Worm (Caenorhabditis elegans) whole organism, young adult: ENCODE data around the gene M03B6.3.

ENCODE experiments used
- B0261.1 ChIP-seq: sonication (generic microtip); optimal IDR thresholded peaks from 2 replicates; lab custom pipeline; 2016; ENCODE audit warnings: mild to moderate bottlenecking, missing genetic modification characterization, moderate library complexity, missing compliant biosample characterization
- B0336.3 ChIP-seq: fragments of 200-800 bp; sonication (Bioruptor generic); IDR thresholded peaks from 2 replicates; pipeline ENCODE4 v1.3.6; 2022; ENCODE audit warnings: missing genetic modification characterization, missing compliant biosample characterization
- C06A6.2 ChIP-seq: fragments of 200-800 bp; sonication (Bioruptor generic); conservative IDR thresholded peaks from 2 replicates; pipeline ENCODE4 v1.3.6; 2022; ENCODE audit warnings: missing genetic modification characterization, missing compliant biosample characterization
- F23B12.7 ChIP-seq: sonication (generic microtip); optimal IDR thresholded peaks from 2 replicates; lab custom pipeline; 2017; ENCODE audit warnings: missing genetic modification characterization, mild to moderate bottlenecking, missing compliant biosample characterization, antibody characterized with exemption, moderate library complexity; ENCODE audit not compliant: insufficient read depth
- F33H1.4 ChIP-seq: fragments of 200-800 bp; sonication (Bioruptor generic); IDR thresholded peaks from 2 replicates; pipeline ENCODE4 v1.3.6; 2022; ENCODE audit warnings: missing genetic modification reagents, missing genetic modification characterization, missing compliant biosample characterization
- F39B2.1 ChIP-seq: fragments of 200-800 bp; sonication (Bioruptor generic); IDR thresholded peaks from 2 replicates; pipeline ENCODE4 v1.3.6; 2022; ENCODE audit warnings: missing genetic modification reagents, missing genetic modification characterization, missing compliant biosample characterization
- F57A8.1 ChIP-seq: fragments of 200-800 bp; sonication (Bioruptor generic); optimal IDR thresholded peaks from 2 replicates; lab custom pipeline; 2018; ENCODE audit warnings: mild to moderate bottlenecking, missing genetic modification characterization, moderate library complexity, missing compliant biosample characterization
- T26A5.8 ChIP-seq: sonication (generic microtip); optimal IDR thresholded peaks from 2 replicates; lab custom pipeline; 2016; ENCODE audit warnings: missing genetic modification characterization, missing compliant biosample characterization
- Y95B8A.8 ChIP-seq: fragments of 200-800 bp; sonication (Bioruptor generic); IDR thresholded peaks from 2 replicates; pipeline ENCODE4 v1.3.6; 2022; ENCODE audit warnings: missing genetic modification reagents, missing genetic modification characterization, missing compliant biosample characterization
- attf-3 ChIP-seq: fragments of 200-800 bp; sonication (Bioruptor generic); conservative IDR thresholded peaks from 2 replicates; pipeline ENCODE4 v1.3.6; 2022; ENCODE audit warnings: missing genetic modification reagents, missing genetic modification characterization, missing compliant biosample characterization
- attf-5 ChIP-seq: fragments of 200-800 bp; sonication (Bioruptor generic); optimal IDR thresholded peaks from 2 replicates; lab custom pipeline; 2018; ENCODE audit warnings: mild to moderate bottlenecking, missing genetic modification characterization, missing compliant biosample characterization
- cebp-2 ChIP-seq: fragments of 200-800 bp; sonication (Bioruptor generic); IDR thresholded peaks from 2 replicates; pipeline ENCODE4 v1.3.6; 2022; ENCODE audit warnings: missing genetic modification characterization, missing compliant biosample characterization
- ceh-40 ChIP-seq: fragments of 200-800 bp; sonication (Bioruptor generic); IDR thresholded peaks from 2 replicates; pipeline ENCODE4 v1.3.6; 2022; ENCODE audit warnings: missing genetic modification characterization, missing compliant biosample characterization
- ceh-58 ChIP-seq: fragments of 200-800 bp; sonication (Bioruptor generic); IDR thresholded peaks from 2 replicates; pipeline ENCODE4 v1.3.6; 2022; ENCODE audit warnings: missing genetic modification characterization, missing compliant biosample characterization
- dox-1 ChIP-seq: fragments of 200-800 bp; sonication (Bioruptor generic); IDR thresholded peaks from 2 replicates; pipeline ENCODE4 v1.3.6; 2022; ENCODE audit warnings: missing genetic modification reagents, missing genetic modification characterization, missing compliant biosample characterization
- dpl-1 ChIP-seq: fragments of 150-350 bp; optimal IDR thresholded peaks from 2 replicates; lab custom pipeline; 2014; ENCODE audit warnings: missing biosample characterization, missing genetic modification reagents, missing genetic modification characterization
- egrh-3 ChIP-seq: fragments of 200-800 bp; sonication (Bioruptor generic); IDR thresholded peaks from 2 replicates; pipeline ENCODE4 v1.3.6; 2022; ENCODE audit warnings: missing genetic modification reagents, missing genetic modification characterization, missing compliant biosample characterization
- hrde-1 ChIP-seq: sonication (generic microtip); optimal IDR thresholded peaks from 2 replicates; lab custom pipeline; 2016; ENCODE audit warnings: missing genetic modification characterization, mild to moderate bottlenecking, missing compliant biosample characterization, moderate library complexity, missing genotype, missing genetic modification reagents, borderline replicate concordance
- hsf-1 ChIP-seq: fragments of 200-800 bp; sonication (Bioruptor generic); IDR thresholded peaks from 2 replicates; pipeline ENCODE4 v1.3.6; 2022; ENCODE audit warnings: missing genetic modification reagents, missing genetic modification characterization, missing compliant biosample characterization
- lag-1 ChIP-seq: fragments of 200-800 bp; sonication (Bioruptor generic); IDR thresholded peaks from 2 replicates; pipeline ENCODE4 v1.3.6; 2022; ENCODE audit warnings: missing genetic modification reagents, missing genetic modification characterization, missing compliant biosample characterization
- lin-26 ChIP-seq: fragments of 200-800 bp; sonication (Bioruptor generic); IDR thresholded peaks from 2 replicates; pipeline ENCODE4 v1.3.6; 2022; ENCODE audit warnings: missing genetic modification reagents, missing genetic modification characterization, missing compliant biosample characterization
- lin-40 ChIP-seq: sonication (generic microtip); optimal IDR thresholded peaks from 2 replicates; lab custom pipeline; 2016; ENCODE audit warnings: missing genetic modification characterization, mild to moderate bottlenecking, missing compliant biosample characterization, missing genotype, missing genetic modification reagents
- lin-54 ChIP-seq: fragments of 200-800 bp; sonication (Bioruptor generic); optimal IDR thresholded peaks from 2 replicates; lab custom pipeline; 2018; ENCODE audit warnings: mild to moderate bottlenecking, missing genetic modification characterization, missing compliant biosample characterization
- lsl-1 ChIP-seq: fragments of 200-800 bp; sonication (Bioruptor generic); optimal IDR thresholded peaks from 2 replicates; lab custom pipeline; 2018; ENCODE audit warnings: mild to moderate bottlenecking, missing genetic modification characterization, moderate library complexity, missing compliant biosample characterization
- lsy-27 ChIP-seq: sonication (generic microtip); optimal IDR thresholded peaks from 2 replicates; lab custom pipeline; 2017; ENCODE audit warnings: missing genetic modification characterization, mild to moderate bottlenecking, missing compliant biosample characterization, antibody characterized with exemption, missing genotype, borderline replicate concordance; ENCODE audit not compliant: insufficient read depth
- madf-10 ChIP-seq: sonication (generic microtip); optimal IDR thresholded peaks from 2 replicates; lab custom pipeline; 2016; ENCODE audit warnings: mild to moderate bottlenecking, missing genetic modification characterization, missing compliant biosample characterization
- madf-3 ChIP-seq: fragments of 200-800 bp; sonication (Bioruptor generic); IDR thresholded peaks from 2 replicates; pipeline ENCODE4 v1.3.6; 2022; ENCODE audit warnings: missing genetic modification reagents, missing genetic modification characterization, missing compliant biosample characterization
- madf-8 ChIP-seq: fragments of 200-800 bp; sonication (Bioruptor generic); conservative IDR thresholded peaks from 2 replicates; pipeline ENCODE4 v1.3.6; 2022; ENCODE audit warnings: missing genetic modification reagents, missing genetic modification characterization, missing compliant biosample characterization
- mcd-1 ChIP-seq: fragments of 200-800 bp; sonication (Bioruptor generic); IDR thresholded peaks from 2 replicates; pipeline ENCODE4 v1.3.6; 2022; ENCODE audit warnings: missing genetic modification reagents, missing genetic modification characterization, missing compliant biosample characterization
- mxl-1 ChIP-seq: sonication (generic microtip); optimal IDR thresholded peaks from 2 replicates; lab custom pipeline; 2016; ENCODE audit warnings: missing genetic modification characterization, missing compliant biosample characterization
- nfya-2 ChIP-seq: fragments of 200-800 bp; sonication (Bioruptor generic); IDR thresholded peaks from 2 replicates; pipeline ENCODE4 v1.3.6; 2022; ENCODE audit warnings: missing genetic modification reagents, missing genetic modification characterization, missing compliant biosample characterization
- nfyb-1 ChIP-seq: fragments of 200-800 bp; sonication (Bioruptor generic); IDR thresholded peaks from 2 replicates; pipeline ENCODE4 v1.3.6; 2022; ENCODE audit warnings: missing genetic modification reagents, missing genetic modification characterization, missing compliant biosample characterization
- nhr-179 ChIP-seq: sonication (generic microtip); optimal IDR thresholded peaks from 2 replicates; lab custom pipeline; 2016; ENCODE audit warnings: mild to moderate bottlenecking, missing genetic modification characterization, missing compliant biosample characterization
- nhr-27 ChIP-seq: fragments of 200-800 bp; sonication (Bioruptor generic); optimal IDR thresholded peaks from 2 replicates; lab custom pipeline; 2018; ENCODE audit warnings: mild to moderate bottlenecking, missing genetic modification characterization, moderate library complexity, missing compliant biosample characterization
- nhr-80 ChIP-seq: sonication (generic microtip); optimal IDR thresholded peaks from 2 replicates; lab custom pipeline; 2016; ENCODE audit warnings: missing genetic modification characterization, missing compliant biosample characterization
- rcor-1 ChIP-seq: fragments of 200-800 bp; sonication (Bioruptor generic); IDR thresholded peaks from 2 replicates; pipeline ENCODE4 v1.3.6; 2022; ENCODE audit warnings: missing genetic modification reagents, missing genetic modification characterization, missing compliant biosample characterization
- snpc-4 ChIP-seq, 5 experiments: fragments of 150-350 bp in 1 of 5; sonication (generic microtip) in 4 of 5; optimal IDR thresholded peaks; 2 replicates each; lab custom pipeline; 2014 to 2018; ENCODE audit warnings: missing genetic modification characterization in 5 of 5, missing biosample characterization in 3 of 5, antibody characterized with exemption in 2 of 5, mild to moderate bottlenecking in 2 of 5, missing compliant biosample characterization in 2 of 5, missing genotype in 2 of 5, moderate library complexity in 2 of 5, missing genetic modification reagents in 1 of 5
- somi-1 ChIP-seq: fragments of 200-800 bp; sonication (Bioruptor generic); optimal IDR thresholded peaks from 2 replicates; lab custom pipeline; 2018; ENCODE audit warnings: mild to moderate bottlenecking, missing genetic modification characterization, missing compliant biosample characterization
- tbp1 ChIP-seq: fragments of 200-800 bp; sonication (Bioruptor generic); optimal IDR thresholded peaks from 2 replicates; lab custom pipeline; 2018; ENCODE audit warnings: mild to moderate bottlenecking, missing genetic modification characterization, missing compliant biosample characterization
- tbx-9 ChIP-seq: sonication (generic microtip); optimal IDR thresholded peaks from 2 replicates; lab custom pipeline; 2016; ENCODE audit warnings: borderline replicate concordance, missing genetic modification characterization, inconsistent platforms, missing compliant biosample characterization
- ztf-25 ChIP-seq: fragments of 200-800 bp; sonication (Bioruptor generic); IDR thresholded peaks from 2 replicates; pipeline ENCODE4 v1.3.6; 2022; ENCODE audit warnings: missing genetic modification reagents, missing genetic modification characterization, missing compliant biosample characterization
- ztf-3 ChIP-seq: fragments of 200-800 bp; sonication (Bioruptor generic); optimal IDR thresholded peaks from 2 replicates; lab custom pipeline; 2018; ENCODE audit warnings: mild to moderate bottlenecking, missing genetic modification characterization, missing compliant biosample characterization

M03B6.3 gene

ce11 chrX:13884157-13884556 is 20.1 kb upstream of the M03B6.3 start:
- peak; percentile 36 for TF ChIP-seq nhr-80
- TF ChIP-seq dpl-1 (GFP tag; lab: Kevin White, UChicago) = no peak
- TF ChIP-seq, all 124 proteins: peak for 1

ce11 chrX:13882639-13883038 is 18.5 kb upstream of the M03B6.3 start, which contains the start of gene hlb-1:
TSS of gene hlb-1 (minus strand) at chrX:13882739.
- TF ChIP-seq F23B12.7 (no peak), rcor-1 (GFP tag; lab: Robert Waterston, UW) (no peak), lsl-1 (GFP tag; lab: Kevin White, UChicago) (no peak)

- TF ChIP-seq hrde-1 = no peak
- TF ChIP-seq attf-3 = no peak
- TF ChIP-seq ztf-25 (GFP tag; lab: Robert Waterston, UW) = no peak
- no peak for TF ChIP-seq mxl-1 (tag; lab: Kevin White, UChicago)
- no peak for TF ChIP-seq lsl-1 (GFP tag; lab: Kevin White, UChicago)
- no peak for TF ChIP-seq egrh-3 (GFP tag; lab: Robert Waterston, UW)
- no peak for TF ChIP-seq mcd-1 (GFP tag; lab: Robert Waterston, UW)
- TF ChIP-seq F39B2.1 = no peak
- TF ChIP-seq ceh-58 = no peak
- TF ChIP-seq F23B12.7 = no peak
- no peak for TF ChIP-seq attf-5 (GFP tag; lab: Kevin White, UChicago)
- TF ChIP-seq T26A5.8 (tag; lab: Kevin White, UChicago) = no peak
- no peak for TF ChIP-seq somi-1 (GFP tag; lab: Kevin White, UChicago)
These were observed 17.8 kb upstream of the M03B6.3 start for ce11 chrX:13881760-13882369.

- TF ChIP-seq nfyb-1 (no peak), tbx-9 (tag; lab: Kevin White, UChicago) (no peak), tbp1 (GFP tag; lab: Kevin White, UChicago) (no peak), C06A6.2 (no peak), snpc-4 (GFP tag; optimal IDR thresholded peaks at IDR 0.05; lab: Kevin White, UChicago) (no peak), snpc-4 (tag; optimal IDR thresholded peaks at IDR 0.05; lab: Kevin White, UChicago) (no peak), hsf-1 (no peak), nfya-2 (no peak), cebp-2 (GFP tag; lab: Robert Waterston, UW) (no peak), Y95B8A.8 (no peak), lin-54 (GFP tag; lab: Kevin White, UChicago) (no peak), madf-3 (GFP tag; lab: Robert Waterston, UW) (no peak), lin-26 (GFP tag; lab: Robert Waterston, UW) (no peak)
These were observed 14.0 kb upstream of the M03B6.3 start for ce11 chrX:13878082-13878481.

ce11 chrX:13876860-13877259 is 12.8 kb upstream of the M03B6.3 start:
- TF ChIP-seq B0261.1 (tag; lab: Kevin White, UChicago) = no peak
- TF ChIP-seq ztf-3 = no peak
- no peak for TF ChIP-seq madf-3 (GFP tag; lab: Robert Waterston, UW)
- TF ChIP-seq dox-1 = no peak
- no peak for TF ChIP-seq F33H1.4 (GFP tag; lab: Robert Waterston, UW)
- no peak for TF ChIP-seq F57A8.1 (GFP tag; lab: Kevin White, UChicago)
- no peak for TF ChIP-seq somi-1 (GFP tag; lab: Kevin White, UChicago)
- no peak for TF ChIP-seq B0336.3 (GFP tag; lab: Robert Waterston, UW)
- no peak for TF ChIP-seq nhr-27 (tag; lab: Kevin White, UChicago)
- no peak for TF ChIP-seq madf-10 (tag; lab: Kevin White, UChicago)
- no peak for TF ChIP-seq lsy-27 (tag; lab: Kevin White, UChicago)
- no peak for TF ChIP-seq nhr-179 (tag; lab: Kevin White, UChicago)
- no peak for TF ChIP-seq lag-1 (GFP tag; lab: Robert Waterston, UW)
- no peak for TF ChIP-seq ceh-40
- TF ChIP-seq lin-40 = no peak
- no peak for TF ChIP-seq rcor-1 (GFP tag; lab: Robert Waterston, UW)
- TF ChIP-seq madf-8 (GFP tag; lab: Robert Waterston, UW) = no peak
